Fruit fly (Drosophila melanogaster) whole organism, embryonic: ENCODE results near the gene Sf3b3.

Source experiments
- Ada2b ChIP-seq: fragments of 200-800 bp; sonication (Bioruptor generic); IDR thresholded peaks from 2 replicates; pipeline ENCODE4 v1.3.6; 2022; ENCODE audit warnings: missing biosample characterization, missing genetic modification characterization
- Awh ChIP-seq: fragments of 200-800 bp; sonication (Bioruptor generic); IDR thresholded peaks from 2 replicates; pipeline ENCODE4, ENCODE4 v1.3.6; 2022; ENCODE audit warnings: missing biosample characterization, missing genetic modification characterization
- CG10209 ChIP-seq: fragments of 200-800 bp; sonication (Bioruptor generic); optimal IDR thresholded peaks from 3 replicates; lab custom pipeline; 2017; ENCODE audit warnings: missing biosample characterization, mild to moderate bottlenecking, missing genetic modification characterization, missing genetic modification reagents
- CG1024 ChIP-seq: fragments of 200-800 bp; sonication (Bioruptor generic); IDR thresholded peaks from 2 replicates; pipeline ENCODE4 v1.3.6; 2022; ENCODE audit warnings: missing biosample characterization, missing genetic modification characterization
- CG10274 ChIP-seq: fragments of 200-800 bp; sonication (Bioruptor generic); optimal IDR thresholded peaks from 3 replicates; lab custom pipeline; 2017; ENCODE audit warnings: missing biosample characterization, mild to moderate bottlenecking, missing genetic modification characterization
- CG10321 ChIP-seq: fragments of 200-800 bp; sonication (Bioruptor generic); IDR thresholded peaks from 2 replicates; pipeline ENCODE4 v1.3.6; 2022; ENCODE audit warnings: missing biosample characterization, missing genetic modification characterization
- CG10462 ChIP-seq: fragments of 200-800 bp; sonication (Bioruptor generic); optimal IDR thresholded peaks from 2 replicates; lab custom pipeline; 2016; ENCODE audit warnings: missing biosample characterization, missing genetic modification characterization
- CG11695 ChIP-seq: fragments of 200-800 bp; sonication (Bioruptor generic); IDR thresholded peaks from 3 replicates; pipeline ENCODE4 v1.3.6; 2022; ENCODE audit warnings: missing biosample characterization, missing genetic modification characterization
- CG12104 ChIP-seq: fragments of 200-800 bp; sonication (Bioruptor generic); optimal IDR thresholded peaks from 3 replicates; lab custom pipeline; 2016; ENCODE audit warnings: missing biosample characterization, missing genetic modification characterization
- CG13296 ChIP-seq: fragments of 200-800 bp; sonication (Bioruptor generic); optimal IDR thresholded peaks from 3 replicates; lab custom pipeline; 2018; ENCODE audit warnings: missing biosample characterization, mild to moderate bottlenecking, missing genetic modification characterization
- CG14050 ChIP-seq: fragments of 200-800 bp; sonication (Bioruptor generic); IDR thresholded peaks from 3 replicates; pipeline ENCODE4 v1.3.6; 2022; ENCODE audit warnings: missing biosample characterization, missing genetic modification characterization
- CG14710 ChIP-seq: fragments of 200-800 bp; sonication (Bioruptor generic); optimal IDR thresholded peaks from 3 replicates; lab custom pipeline; 2019; ENCODE audit warnings: missing biosample characterization, mild to moderate bottlenecking, missing genetic modification characterization, moderate library complexity
- CG17385 ChIP-seq: fragments of 200-800 bp; sonication (Bioruptor generic); optimal IDR thresholded peaks from 3 replicates; lab custom pipeline; 2018; ENCODE audit warnings: missing biosample characterization, mild to moderate bottlenecking, missing genetic modification characterization
- CG31365 ChIP-seq: fragments of 200-800 bp; sonication (Bioruptor generic); optimal IDR thresholded peaks from 2 replicates; lab custom pipeline; 2018; ENCODE audit warnings: missing biosample characterization, mild to moderate bottlenecking, missing genetic modification characterization
- CG32767 ChIP-seq: fragments of 200-800 bp; sonication (Bioruptor generic); IDR thresholded peaks from 2 replicates; pipeline ENCODE4 v1.3.6; 2022; ENCODE audit warnings: missing biosample characterization, missing genetic modification characterization
- CG6813 ChIP-seq: fragments of 200-800 bp; sonication (Bioruptor generic); optimal IDR thresholded peaks from 2 replicates; lab custom pipeline; 2017; ENCODE audit warnings: missing biosample characterization, missing genetic modification characterization, mild to moderate bottlenecking, moderate library complexity, missing genetic modification reagents
- CG6854 ChIP-seq: fragments of 200-800 bp; sonication (Bioruptor generic); optimal IDR thresholded peaks from 3 replicates; lab custom pipeline; 2017; ENCODE audit warnings: missing biosample characterization, mild to moderate bottlenecking, missing genetic modification characterization
- CG7928 ChIP-seq: fragments of 200-800 bp; sonication (Bioruptor generic); optimal IDR thresholded peaks from 2 replicates; lab custom pipeline; 2017; ENCODE audit warnings: missing biosample characterization, mild to moderate bottlenecking, missing genetic modification characterization
- CG8089 ChIP-seq: fragments of 200-800 bp; sonication (Bioruptor generic); optimal IDR thresholded peaks from 3 replicates; lab custom pipeline; 2016; ENCODE audit warnings: missing biosample characterization, missing genetic modification characterization
- CG8359 ChIP-seq: fragments of 200-800 bp; sonication (Bioruptor generic); optimal IDR thresholded peaks from 2 replicates; lab custom pipeline; 2017; ENCODE audit warnings: missing biosample characterization, mild to moderate bottlenecking, missing genetic modification characterization, borderline replicate concordance
- Deaf1 ChIP-seq: fragments of 200-800 bp; optimal IDR thresholded peaks from 3 replicates; lab custom pipeline; 2019; ENCODE audit warnings: missing biosample characterization, mild to moderate bottlenecking, missing genetic modification characterization, moderate library complexity
- Dref ChIP-seq: fragments of 200-800 bp; sonication (Bioruptor generic); IDR thresholded peaks from 2 replicates; pipeline ENCODE4 v1.3.6; 2022; ENCODE audit warnings: missing biosample characterization, missing genetic modification characterization
- ERR ChIP-seq: fragments of 200-800 bp; sonication (Bioruptor generic); optimal IDR thresholded peaks from 2 replicates; lab custom pipeline; 2016; ENCODE audit warnings: missing biosample characterization, missing genetic modification characterization
- Ets97D ChIP-seq: fragments of 200-800 bp; sonication (Bioruptor generic); optimal IDR thresholded peaks from 3 replicates; lab custom pipeline; 2016; ENCODE audit warnings: missing biosample characterization, missing genetic modification characterization
- GATAe ChIP-seq: fragments of 200-800 bp; sonication (Bioruptor generic); conservative IDR thresholded peaks from 2 replicates; pipeline ENCODE4 v1.3.6; 2022; ENCODE audit warnings: missing biosample characterization, missing genetic modification characterization
- HmgD ChIP-seq: fragments of 200-800 bp; sonication (Bioruptor generic); optimal IDR thresholded peaks from 3 replicates; lab custom pipeline; 2016; ENCODE audit warnings: missing biosample characterization, missing genetic modification characterization
- Lim3 ChIP-seq: fragments of 200-800 bp; sonication (Bioruptor generic); IDR thresholded peaks from 2 replicates; pipeline ENCODE4 v1.3.6; 2022; ENCODE audit warnings: missing biosample characterization, missing genetic modification characterization
- Mes4 ChIP-seq: fragments of 200-800 bp; sonication (Bioruptor generic); optimal IDR thresholded peaks from 2 replicates; lab custom pipeline; 2016; ENCODE audit warnings: missing biosample characterization, missing genetic modification characterization
- Mrtf ChIP-seq: fragments of 200-800 bp; sonication (Bioruptor generic); IDR thresholded peaks from 3 replicates; pipeline ENCODE4 v1.3.6; 2022; ENCODE audit warnings: missing biosample characterization, missing genetic modification characterization
- Rx ChIP-seq: fragments of 200-800 bp; sonication (Bioruptor generic); IDR thresholded peaks from 2 replicates; pipeline ENCODE4 v1.3.6; 2022; ENCODE audit warnings: missing biosample characterization, missing genetic modification characterization
- Scr ChIP-seq: fragments of 200-800 bp; sonication (Bioruptor generic); IDR thresholded peaks from 2 replicates; pipeline ENCODE4 v1.3.6; 2022; ENCODE audit warnings: missing biosample characterization, missing genetic modification characterization; ENCODE audit not compliant: partially characterized antibody
- Sry-β ChIP-seq: fragments of 200-800 bp; sonication (Bioruptor generic); optimal IDR thresholded peaks from 2 replicates; lab custom pipeline; 2018; ENCODE audit warnings: missing biosample characterization, mild to moderate bottlenecking, missing genetic modification characterization, moderate library complexity
- Tbp ChIP-seq: fragments of >200 bp; optimal IDR thresholded peaks from 2 replicates; lab custom pipeline; 2018; ENCODE audit warnings: missing biosample characterization, missing genetic modification characterization
- Vsx1 ChIP-seq: fragments of 200-800 bp; sonication (Bioruptor generic); optimal IDR thresholded peaks from 2 replicates; lab custom pipeline; 2017; ENCODE audit warnings: missing biosample characterization, mild to moderate bottlenecking, missing genetic modification characterization, missing genetic modification reagents
- cg ChIP-seq: fragments of 200-800 bp; sonication (Bioruptor generic); optimal IDR thresholded peaks from 3 replicates; lab custom pipeline; 2019; ENCODE audit warnings: missing biosample characterization, mild to moderate bottlenecking, missing genetic modification characterization, moderate library complexity
- chinmo ChIP-seq: fragments of 200-800 bp; sonication (Bioruptor generic); IDR thresholded peaks from 4 replicates; pipeline ENCODE4 v1.3.6; 2022; ENCODE audit warnings: missing biosample characterization, missing genetic modification characterization; ENCODE audit not compliant: partially characterized antibody
- cwo ChIP-seq: fragments of 200-800 bp; sonication (Bioruptor generic); optimal IDR thresholded peaks from 3 replicates; lab custom pipeline; 2017; ENCODE audit warnings: missing biosample characterization, missing genetic modification characterization, mild to moderate bottlenecking, moderate library complexity, missing genetic modification reagents
- dimm ChIP-seq: fragments of 200-800 bp; sonication (Bioruptor generic); IDR thresholded peaks from 2 replicates; pipeline ENCODE4 v1.3.6; 2022; ENCODE audit warnings: missing biosample characterization, missing genetic modification characterization
- ems ChIP-seq: fragments of 200-800 bp; sonication (Bioruptor generic); optimal IDR thresholded peaks from 3 replicates; lab custom pipeline; 2016; ENCODE audit warnings: missing biosample characterization, missing genetic modification characterization
- fu2 ChIP-seq: fragments of 200-800 bp; sonication (Bioruptor generic); optimal IDR thresholded peaks from 2 replicates; lab custom pipeline; 2016; ENCODE audit warnings: missing biosample characterization, missing genetic modification characterization
- gcm2 ChIP-seq: fragments of 200-800 bp; sonication (Bioruptor generic); optimal IDR thresholded peaks from 2 replicates; lab custom pipeline; 2016; ENCODE audit warnings: missing biosample characterization, missing genetic modification characterization
- gem ChIP-seq: fragments of 200-800 bp; sonication (Bioruptor generic); optimal IDR thresholded peaks from 2 replicates; lab custom pipeline; 2019; ENCODE audit warnings: missing biosample characterization, mild to moderate bottlenecking, missing genetic modification characterization, moderate library complexity
- oc ChIP-seq: fragments of 200-800 bp; sonication (Bioruptor generic); optimal IDR thresholded peaks from 2 replicates; lab custom pipeline; 2018; ENCODE audit warnings: missing biosample characterization, mild to moderate bottlenecking, missing genetic modification characterization, moderate library complexity
- onecut ChIP-seq: fragments of 200-800 bp; sonication (Bioruptor generic); IDR thresholded peaks from 2 replicates; pipeline ENCODE4 v1.3.6; 2022; ENCODE audit warnings: missing biosample characterization, missing genetic modification characterization
- sens ChIP-seq: fragments of 200-800 bp; sonication (Bioruptor generic); peaks from one replicate; lab custom pipeline; 2016; ENCODE audit warnings: missing biosample characterization, missing genetic modification characterization
- so ChIP-seq: fragments of 200-800 bp; sonication (Bioruptor generic); IDR thresholded peaks from 3 replicates; pipeline ENCODE4 v1.3.6; 2022; ENCODE audit warnings: missing biosample characterization, missing genetic modification characterization
- sr ChIP-seq: fragments of 200-800 bp; sonication (Bioruptor generic); IDR thresholded peaks from 3 replicates; pipeline ENCODE4 v1.3.6; 2022; ENCODE audit warnings: missing biosample characterization, missing genetic modification characterization
- ssp ChIP-seq: fragments of 200-800 bp; sonication (Bioruptor generic); IDR thresholded peaks from 2 replicates; pipeline ENCODE4 v1.3.6; 2022; ENCODE audit warnings: missing biosample characterization, missing genetic modification characterization
- stc ChIP-seq: fragments of 200-800 bp; sonication (Bioruptor generic); IDR thresholded peaks from 2 replicates; pipeline ENCODE4 v1.3.6; 2022; ENCODE audit warnings: missing biosample characterization, missing genetic modification characterization
- toy ChIP-seq: fragments of 200-800 bp; sonication (Bioruptor generic); IDR thresholded peaks from 2 replicates; pipeline ENCODE4 v1.3.6; 2022; ENCODE audit warnings: missing biosample characterization, missing genetic modification characterization

Sf3b3 gene

DNA sequence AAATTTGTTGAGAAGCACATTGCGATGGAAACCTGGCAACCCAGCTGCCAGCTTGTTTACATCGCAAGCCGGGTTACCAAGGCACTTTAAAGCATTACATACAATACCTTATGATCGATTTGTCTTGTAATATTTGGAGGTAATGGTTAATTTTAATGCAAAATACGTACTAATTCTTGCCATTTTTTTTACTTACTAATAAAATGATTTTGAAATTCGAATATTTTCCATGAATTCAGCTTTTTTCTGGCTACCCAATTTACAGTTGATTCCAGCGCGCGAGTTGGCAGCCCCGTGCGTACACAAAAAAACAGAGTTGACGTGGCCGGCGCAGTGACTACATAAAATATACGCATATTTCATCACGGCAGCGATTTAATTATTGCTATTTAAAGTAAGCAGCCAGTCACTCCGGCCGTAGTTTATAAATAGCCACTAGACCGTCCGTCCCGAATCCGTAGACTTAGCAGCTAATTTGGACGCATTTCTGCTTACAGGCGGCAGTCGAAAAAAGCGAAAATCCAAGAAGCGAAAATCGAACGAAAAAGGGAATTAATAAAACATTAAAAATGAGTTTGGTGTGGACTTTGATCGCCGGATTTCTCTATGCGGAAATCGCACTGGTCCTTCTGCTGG, 4.5 kb upstream of the Sf3b3 start, which contains the start of the genes CG13901 and CG13887 (continued):
- TF ChIP-seq so: peak; percentile 84; the same call in 2 of the 3 replicates
- TF ChIP-seq fu2 (GFP tag; lab: Kevin White, UChicago): peak; percentile 93
- peak; percentile 83 for TF ChIP-seq Awh
- no peak; the same call in 2 of the 3 replicates for TF ChIP-seq sr (GFP tag; lab: Robert Waterston, UW)
- TF ChIP-seq CG11695 (GFP tag; lab: Robert Waterston, UW): peak; percentile 84
- TF ChIP-seq Mrtf (GFP tag; lab: Robert Waterston, UW): peak; percentile 84
- TF ChIP-seq cwo (GFP tag; lab: Kevin White, UChicago): peak; percentile 83
- no peak for TF ChIP-seq Tbp
- peak; percentile 58 for TF ChIP-seq CG10274 (GFP tag; lab: Kevin White, UChicago)
- TF ChIP-seq CG31365 (tag; lab: Kevin White, UChicago): peak; percentile 59
- peak; percentile 82 for TF ChIP-seq stc
- TF ChIP-seq GATAe (GFP tag; lab: Robert Waterston, UW): no peak
- TF ChIP-seq sens (GFP tag; lab: Kevin White, UChicago): peak; percentile 99
- no peak for TF ChIP-seq cg (GFP tag; lab: Kevin White, UChicago)
- TF ChIP-seq Scr (GFP tag; lab: Robert Waterston, UW): no peak; the same call in 1 of the 2 replicates
- TF ChIP-seq Mes4: peak; percentile 75
- TF ChIP-seq Vsx1 (GFP tag; lab: Kevin White, UChicago): peak; percentile 75
- peak; percentile 76 for TF ChIP-seq onecut (GFP tag; lab: Robert Waterston, UW)
- peak; percentile 86 for TF ChIP-seq CG10462
- TF ChIP-seq CG32767 (GFP tag; lab: Robert Waterston, UW): peak; percentile 79
- peak; percentile 48; the same call in 1 of the 2 replicates for TF ChIP-seq CG10321
- peak; percentile 80 for TF ChIP-seq gcm2 (GFP tag; lab: Kevin White, UChicago)
- TF ChIP-seq HmgD (GFP tag; lab: Kevin White, UChicago): peak; percentile 89
- TF ChIP-seq toy (GFP tag; lab: Robert Waterston, UW): 0 out of 2 replicates have a peak, but pooled peaks have one; percentile 52
- TF ChIP-seq ERR (GFP tag; lab: Kevin White, UChicago): peak; percentile 78
- TF ChIP-seq CG14710 (tag; lab: Kevin White, UChicago): peak; percentile 94
- TF ChIP-seq Sry-β (GFP tag; lab: Kevin White, UChicago): peak; percentile 86
- TF ChIP-seq Deaf1 (tag; lab: Kevin White, UChicago): no peak
- peak; percentile 73; the same call in 2 of the 3 replicates for TF ChIP-seq CG14050 (GFP tag; lab: Robert Waterston, UW)
- peak; percentile 86 for TF ChIP-seq Ada2b (GFP tag; lab: Robert Waterston, UW)
- peak; percentile 87 for TF ChIP-seq CG8089
- peak; percentile 86 for TF ChIP-seq CG13296 (GFP tag; lab: Kevin White, UChicago)
- peak; percentile 61; the same call in 1 of the 2 replicates for TF ChIP-seq dimm (GFP tag; lab: Robert Waterston, UW)
- TF ChIP-seq Rx (GFP tag; lab: Robert Waterston, UW): peak; percentile 71; the same call in 1 of the 2 replicates
- peak; percentile 54; the same call in 1 of the 2 replicates for TF ChIP-seq Lim3 (GFP tag; lab: Robert Waterston, UW)
- TF ChIP-seq CG7928: peak; percentile 68
- peak; percentile 70 for TF ChIP-seq CG6854 (GFP tag; lab: Kevin White, UChicago)
- peak; percentile 76 for TF ChIP-seq ssp (GFP tag; lab: Robert Waterston, UW)
- TF ChIP-seq CG12104 (GFP tag; lab: Kevin White, UChicago): peak; percentile 82
- peak; percentile 89 for TF ChIP-seq CG10209 (GFP tag; lab: Kevin White, UChicago)
- TF ChIP-seq oc (tag; lab: Kevin White, UChicago): peak; percentile 82
- peak; percentile 75 for TF ChIP-seq CG6813 (GFP tag; lab: Kevin White, UChicago)
- TF ChIP-seq CG8359 (GFP tag; lab: Kevin White, UChicago): peak; percentile 59
- TF ChIP-seq Dref (GFP tag; lab: Robert Waterston, UW): peak; percentile 40; the same call in 1 of the 2 replicates
- TF ChIP-seq gem: peak; percentile 93
- 0 out of 2 replicates have a peak, but pooled peaks have one; percentile 12 for TF ChIP-seq CG1024
- no peak for TF ChIP-seq chinmo
- peak; percentile 85 for TF ChIP-seq Ets97D
- peak; percentile 91 for TF ChIP-seq ems (GFP tag; lab: Kevin White, UChicago)
- TF ChIP-seq CG17385 (GFP tag; lab: Kevin White, UChicago): peak; percentile 82
